Worm (Caenorhabditis elegans): ENCODE measurements around the gene sedl-1.
A peak's percentile ranks its signal among the peaks of the same experiment; 100 is the strongest.

Gene sedl-1

ce11 chrX:1479190-1479589, 39.1 kb upstream of the sedl-1 start, which contains the start of gene acly-1 (continued):
- TF ChIP-seq ztf-11 (tag; optimal IDR thresholded peaks at IDR 0.05) (no peak), hpl-2 (GFP tag; optimal IDR thresholded peaks at IDR 0.05) (no peak), hlh-4 (tag; optimal IDR thresholded peaks at IDR 0.05) (no peak), unc-98 (GFP tag; IDR thresholded peaks at IDR 0.05) (no peak), ceh-90 (tag; optimal IDR thresholded peaks at IDR 0.05) (no peak), ztf-4 (tag; optimal IDR thresholded peaks at IDR 0.05) (no peak), elt-2 (tag; optimal IDR thresholded peaks at IDR 0.05) (no peak), C16A3.4 (tag; optimal IDR thresholded peaks at IDR 0.05) (no peak), unc-130 (tag; optimal IDR thresholded peaks at IDR 0.05) (no peak), jun-1 (tag; optimal IDR thresholded peaks at IDR 0.05) (no peak), elt-3 (tag; optimal IDR thresholded peaks at IDR 0.05) (no peak), alr-1 (tag; optimal IDR thresholded peaks at IDR 0.05; ENCODE audit: borderline replicate concordance) (no peak), lin-14 (GFP tag; optimal IDR thresholded peaks at IDR 0.05) (peak; percentile 38), egl-13 (tag; optimal IDR thresholded peaks at IDR 0.05) (no peak), nhr-71 (tag; optimal IDR thresholded peaks at IDR 0.05) (no peak), zip-4 (GFP tag; optimal IDR thresholded peaks at IDR 0.05) (peak; percentile 16), lin-39 (tag; optimal IDR thresholded peaks at IDR 0.05) (no peak), sox-4 (tag; optimal IDR thresholded peaks at IDR 0.05) (no peak), unc-86 (tag; optimal IDR thresholded peaks at IDR 0.05) (no peak), pqm-1 (tag; optimal IDR thresholded peaks at IDR 0.05) (no peak), lsy-2 (tag; optimal IDR thresholded peaks at IDR 0.05) (no peak), Y116A8C.19 (tag; optimal IDR thresholded peaks at IDR 0.05; ENCODE audit: borderline replicate concordance) (no peak), tlp-1 (tag; optimal IDR thresholded peaks at IDR 0.05) (no peak), nhr-90 (tag; optimal IDR thresholded peaks at IDR 0.05; ENCODE audit: poor library complexity) (no peak), lin-35 (GFP tag; optimal IDR thresholded peaks at IDR 0.05) (no peak), mab-9 (GFP tag; IDR thresholded peaks at IDR 0.05) (no peak), rnt-1 (tag; optimal IDR thresholded peaks at IDR 0.05) (no peak), zag-1 (tag; optimal IDR thresholded peaks at IDR 0.05) (no peak), skn-1 (tag; optimal IDR thresholded peaks at IDR 0.05) (peak; percentile 77)

- no peak for TF ChIP-seq alr-1 (tag; optimal IDR thresholded peaks at IDR 0.05; ENCODE audit: borderline replicate concordance)
- peak; percentile 16 for TF ChIP-seq skn-1 (tag; optimal IDR thresholded peaks at IDR 0.05)
- TF ChIP-seq fkh-10 (GFP tag; optimal IDR thresholded peaks at IDR 0.05) = peak; percentile 52
- TF ChIP-seq ceh-82 (tag; optimal IDR thresholded peaks at IDR 0.05) = peak in 1 of 3 experiments; percentile 3
- peak; percentile 53 for TF ChIP-seq lin-14 (GFP tag; optimal IDR thresholded peaks at IDR 0.05)
- no peak for TF ChIP-seq swsn-7 (tag; optimal IDR thresholded peaks at IDR 0.05)
- no peak for TF ChIP-seq efl-1 (optimal IDR thresholded peaks at IDR 0.05)
- peak in 1 of 2 experiments; percentile 42 for TF ChIP-seq efl-1 (GFP tag; optimal IDR thresholded peaks at IDR 0.05 in 1 of 2)
Observed at ce11 chrX:1478569-1478968, 38.5 kb upstream of the sedl-1 start.

- TF ChIP-seq lir-3 (tag; optimal IDR thresholded peaks at IDR 0.05; ENCODE audit: poor library complexity) (no peak), mdl-1 (tag; optimal IDR thresholded peaks at IDR 0.05) (peak in 1 of 2 experiments; percentile 46), nhr-71 (tag; optimal IDR thresholded peaks at IDR 0.05) (peak; percentile 62), efl-3 (GFP tag; optimal IDR thresholded peaks at IDR 0.05) (no peak), nhr-85 (tag) (peak; percentile 69), elt-3 (tag; optimal IDR thresholded peaks at IDR 0.05) (peak; percentile 87 to 98 (median 94)), lin-35 (GFP tag; optimal IDR thresholded peaks at IDR 0.05) (peak in 1 of 2 experiments; percentile 25), nhr-47 (tag; optimal IDR thresholded peaks at IDR 0.05) (no peak), skn-1 (tag; optimal IDR thresholded peaks at IDR 0.05) (no peak), nhr-90 (tag; optimal IDR thresholded peaks at IDR 0.05; ENCODE audit: poor library complexity) (peak; percentile 61), pax-3 (tag; optimal IDR thresholded peaks at IDR 0.05) (no peak), vab-15 (tag; optimal IDR thresholded peaks at IDR 0.05) (no peak), dpl-1 (GFP tag; optimal IDR thresholded peaks at IDR 0.05) (no peak), swsn-7 (tag; optimal IDR thresholded peaks at IDR 0.05) (no peak), fkh-8 (tag; optimal IDR thresholded peaks at IDR 0.05) (no peak), efl-1 (optimal IDR thresholded peaks at IDR 0.05) (no peak), efl-1 (GFP tag; optimal IDR thresholded peaks at IDR 0.05 in 1 of 2) (peak in 1 of 2 experiments; percentile 34), nhr-77 (tag; optimal IDR thresholded peaks at IDR 0.05) (no peak), Y116A8C.19 (tag; optimal IDR thresholded peaks at IDR 0.05; ENCODE audit: borderline replicate concordance) (no peak), rnt-1 (tag; optimal IDR thresholded peaks at IDR 0.05) (no peak), ets-5 (GFP tag; IDR thresholded peaks at IDR 0.05) (no peak), C16A3.4 (tag; optimal IDR thresholded peaks at IDR 0.05) (no peak), snu-23 (GFP tag; optimal IDR thresholded peaks at IDR 0.05) (peak; percentile 29), mep-1 (tag; optimal IDR thresholded peaks at IDR 0.05) (peak; percentile 9), hpl-2 (GFP tag; optimal IDR thresholded peaks at IDR 0.05) (no peak), elt-2 (tag; optimal IDR thresholded peaks at IDR 0.05) (peak; percentile 97), zip-4 (GFP tag; optimal IDR thresholded peaks at IDR 0.05) (no peak), jun-1 (tag; optimal IDR thresholded peaks at IDR 0.05) (peak; percentile 53)
Observed at ce11 chrX:1477932-1478331, 37.9 kb upstream of the sedl-1 start.
